Fruit fly (Drosophila melanogaster) ovary, adult (tissue): ENCODE measurements around the gene SelT.

Experiments used
- CG17801 ChIP-seq: fragments of 200-800 bp; optimal IDR thresholded peaks from 2 replicates; lab custom pipeline; 2019; ENCODE audit warnings: missing biosample characterization, mild to moderate bottlenecking, missing genetic modification characterization, moderate library complexity; ENCODE audit not compliant: partially characterized antibody

The SelT gene

dm6 chr2L:5007256-5007655, 3.5 kb upstream of the SelT start:
- TF ChIP-seq CG17801 (GFP tag; lab: Kevin White, UChicago), result peak; percentile 52

dm6 chr2L:5009306-5010030, 1.3 kb upstream of the SelT start, which contains the start of gene Rtnl1:
TSS of gene Rtnl1 (minus strand) at chr2L:5009720.
- TF ChIP-seq CG17801 (GFP tag; lab: Kevin White, UChicago), result peak; percentile 42

- no peak for TF ChIP-seq CG17801 (GFP tag; lab: Kevin White, UChicago)
These were observed 9.8 kb downstream of the SelT start for dm6 chr2L:5020479-5020878.

dm6 chr2L:5022602-5023001, 11.9 kb downstream of the SelT start:
- TF ChIP-seq CG17801 (GFP tag; lab: Kevin White, UChicago), result no peak

- TF ChIP-seq CG17801 (GFP tag; lab: Kevin White, UChicago), result no peak
These were observed 14.8 kb downstream of the SelT start for dm6 chr2L:5025557-5025956.

dm6 chr2L:5027321-5028069, 16.8 kb downstream of the SelT start:
- TF ChIP-seq CG17801 (GFP tag; lab: Kevin White, UChicago), result no peak

- no peak for TF ChIP-seq CG17801 (GFP tag; lab: Kevin White, UChicago)
These were observed 17.4 kb downstream of the SelT start, which contains the start of gene vkg for dm6 chr2L:5028091-5028490. TSS of gene vkg (minus strand) at chr2L:5028191.

dm6 chr2L:5029049-5029808, 18.5 kb downstream of the SelT start, which contains the start of gene Col4a1:
TSS of gene Col4a1 (plus strand) at chr2L:5029609.
- no peak for TF ChIP-seq CG17801 (GFP tag; lab: Kevin White, UChicago)

- no peak for TF ChIP-seq CG17801 (GFP tag; lab: Kevin White, UChicago)
These were observed 19.0 kb downstream of the SelT start for dm6 chr2L:5029809-5030108.

- no peak for TF ChIP-seq CG17801 (GFP tag; lab: Kevin White, UChicago)
These were observed 19.8 kb downstream of the SelT start for dm6 chr2L:5030535-5030934.

- no peak for TF ChIP-seq CG17801 (GFP tag; lab: Kevin White, UChicago)
These were observed 20.7 kb downstream of the SelT start for dm6 chr2L:5031399-5031798.

dm6 chr2L:5031886-5032285, 21.2 kb downstream of the SelT start:
- TF ChIP-seq CG17801 (GFP tag; lab: Kevin White, UChicago), result no peak

- TF ChIP-seq CG17801 (GFP tag; lab: Kevin White, UChicago), result no peak
These were observed 25.4 kb downstream of the SelT start for dm6 chr2L:5036120-5036519.

dm6 chr2L:5037402-5037860, 26.7 kb downstream of the SelT start, which contains the start of the genes CG14042 and SP555:
TSS of gene CG14042 (plus strand) at chr2L:5037709.
TSS of gene SP555 (plus strand) at chr2L:5037709.
- TF ChIP-seq CG17801 (GFP tag; lab: Kevin White, UChicago), result no peak

dm6 chr2L:5042076-5042475, 31.4 kb downstream of the SelT start:
- TF ChIP-seq CG17801 (GFP tag; lab: Kevin White, UChicago), result no peak
